Worm (Caenorhabditis elegans) whole organism, L2 larva: ENCODE results near the gene T28A11.2.

ENCODE experiments used
- C34F6.9 ChIP-seq: fragments of 150-350 bp; optimal IDR thresholded peaks from 2 replicates; lab custom pipeline; 2014; ENCODE audit warnings: missing biosample characterization, missing genetic modification characterization
- F13H6.1 ChIP-seq: sonication (generic microtip); optimal IDR thresholded peaks from 2 replicates; lab custom pipeline; 2016; ENCODE audit warnings: missing genetic modification characterization, missing compliant biosample characterization
- Y55F3AM.14 ChIP-seq: fragments of 200-800 bp; sonication (Bioruptor generic); optimal IDR thresholded peaks from 2 replicates; lab custom pipeline; 2018; ENCODE audit warnings: mild to moderate bottlenecking, missing genetic modification characterization, missing compliant biosample characterization
- ZK546.5 ChIP-seq: sonication (generic microtip); optimal IDR thresholded peaks from 2 replicates; lab custom pipeline; 2017; ENCODE audit warnings: missing biosample characterization, missing genetic modification characterization
- alr-1 ChIP-seq: fragments of 150-350 bp; optimal IDR thresholded peaks from 2 replicates; lab custom pipeline; 2014; ENCODE audit warnings: missing biosample characterization, missing genetic modification characterization
- blmp-1 ChIP-seq: sonication (generic microtip); optimal IDR thresholded peaks from 2 replicates; lab custom pipeline; 2017; ENCODE audit warnings: missing genetic modification characterization, mild to moderate bottlenecking, missing compliant biosample characterization, antibody characterized with exemption, moderate library complexity; ENCODE audit not compliant: insufficient read depth
- ceh-82 ChIP-seq: fragments of 150-350 bp; optimal IDR thresholded peaks from 2 replicates; lab custom pipeline; 2014; ENCODE audit warnings: missing biosample characterization, missing genetic modification characterization
- crh-2 ChIP-seq: sonication (generic microtip); optimal IDR thresholded peaks from 2 replicates; lab custom pipeline; 2017; ENCODE audit warnings: missing biosample characterization, missing genetic modification characterization
- egl-27 ChIP-seq: sonication (generic microtip); optimal IDR thresholded peaks from 3 replicates; lab custom pipeline; 2017; ENCODE audit warnings: missing biosample characterization, missing genetic modification reagents, missing genetic modification characterization
- elt-1 ChIP-seq: fragments of 150-350 bp; optimal IDR thresholded peaks from 2 replicates; lab custom pipeline; 2014; ENCODE audit warnings: missing biosample characterization, missing genetic modification characterization
- fos-1 ChIP-seq: fragments of 150-350 bp; optimal IDR thresholded peaks from 2 replicates; lab custom pipeline; 2014; ENCODE audit warnings: missing biosample characterization, missing genetic modification characterization
- lin-11 ChIP-seq: fragments of 150-350 bp; sonication (generic microtip); optimal IDR thresholded peaks from 2 replicates; lab custom pipeline; 2014; ENCODE audit warnings: missing biosample characterization, missing genetic modification characterization, inconsistent platforms, mixed read lengths
- lin-13 ChIP-seq: fragments of 150-350 bp; optimal IDR thresholded peaks from 2 replicates; lab custom pipeline; 2014; ENCODE audit warnings: missing biosample characterization, missing genetic modification reagents, missing genetic modification characterization
- lin-39 ChIP-seq: fragments of 150-350 bp; optimal IDR thresholded peaks from 2 replicates; lab custom pipeline; 2014; ENCODE audit warnings: missing biosample characterization, missing genetic modification reagents, missing genetic modification characterization
- lsy-2 ChIP-seq, 2 experiments: fragments of 150-350 bp in 1 of 2; sonication (generic microtip) in 1 of 2; optimal IDR thresholded peaks; 2 replicates each; lab custom pipeline; 2014 to 2017; ENCODE audit warnings: missing biosample characterization in 2 of 2, missing genetic modification characterization in 2 of 2
- mab-5 ChIP-seq: fragments of 150-350 bp; optimal IDR thresholded peaks from 2 replicates; lab custom pipeline; 2014; ENCODE audit warnings: missing biosample characterization, missing genetic modification characterization
- mbf-1 ChIP-seq: sonication (generic microtip); optimal IDR thresholded peaks from 2 replicates; lab custom pipeline; 2017; ENCODE audit warnings: missing biosample characterization, missing genetic modification characterization
- mdl-1 ChIP-seq, 2 experiments: fragments of 150-350 bp in 1 of 2; sonication (generic microtip) in 1 of 2; optimal IDR thresholded peaks; 2 replicates each; lab custom pipeline; 2017; ENCODE audit warnings: missing biosample characterization in 2 of 2, missing genetic modification characterization in 2 of 2
- nhr-10 ChIP-seq: sonication (generic microtip); optimal IDR thresholded peaks from 2 replicates; lab custom pipeline; 2017; ENCODE audit warnings: missing biosample characterization, missing genetic modification characterization
- nhr-11 ChIP-seq: fragments of 150-350 bp; optimal IDR thresholded peaks from 2 replicates; lab custom pipeline; 2014; ENCODE audit warnings: missing biosample characterization, missing genetic modification characterization
- nhr-12 ChIP-seq: fragments of 150-350 bp; optimal IDR thresholded peaks from 2 replicates; lab custom pipeline; 2014; ENCODE audit warnings: missing biosample characterization, missing genetic modification characterization
- nhr-21 ChIP-seq: fragments of 150-350 bp; optimal IDR thresholded peaks from 2 replicates; lab custom pipeline; 2014; ENCODE audit warnings: missing biosample characterization, missing genetic modification characterization
- nhr-23 ChIP-seq: fragments of 150-350 bp; optimal IDR thresholded peaks from 2 replicates; lab custom pipeline; 2014; ENCODE audit warnings: missing biosample characterization, missing genetic modification reagents, missing genetic modification characterization
- nhr-237 ChIP-seq: fragments of 150-350 bp; optimal IDR thresholded peaks from 2 replicates; lab custom pipeline; 2014; ENCODE audit warnings: missing biosample characterization, missing genetic modification characterization
- nhr-77 ChIP-seq: fragments of 150-350 bp; optimal IDR thresholded peaks from 2 replicates; lab custom pipeline; 2014; ENCODE audit warnings: missing biosample characterization, missing genetic modification characterization
- peb-1 ChIP-seq: fragments of 150-350 bp; optimal IDR thresholded peaks from 2 replicates; lab custom pipeline; 2014; ENCODE audit warnings: missing biosample characterization, missing genetic modification characterization
- sma-3 ChIP-seq: sonication (generic microtip); optimal IDR thresholded peaks from 2 replicates; lab custom pipeline; 2016; ENCODE audit warnings: missing genetic modification reagents, missing genetic modification characterization, missing compliant biosample characterization
- sma-9 ChIP-seq, 2 experiments: fragments of 150-350 bp in 1 of 2; sonication (generic microtip) in 1 of 2; optimal IDR thresholded peaks; 2 replicates each; lab custom pipeline; 2014 to 2016; ENCODE audit warnings: missing genetic modification characterization in 2 of 2, mild to moderate bottlenecking in 1 of 2, missing biosample characterization in 1 of 2, missing compliant biosample characterization in 1 of 2, missing genetic modification reagents in 1 of 2, moderate library complexity in 1 of 2
- snpc-4 ChIP-seq: fragments of 150-350 bp; optimal IDR thresholded peaks from 2 replicates; lab custom pipeline; 2014; ENCODE audit warnings: missing biosample characterization, missing genetic modification characterization
- unc-39 ChIP-seq: fragments of 150-350 bp; optimal IDR thresholded peaks from 2 replicates; lab custom pipeline; 2014; ENCODE audit warnings: missing biosample characterization, missing genetic modification characterization
- unc-55 ChIP-seq: fragments of 150-350 bp; sonication (generic microtip); optimal IDR thresholded peaks from 3 replicates; lab custom pipeline; 2014; ENCODE audit warnings: missing biosample characterization, missing genetic modification reagents, missing genetic modification characterization
- unc-62 ChIP-seq: fragments of 150-350 bp; optimal IDR thresholded peaks from 2 replicates; lab custom pipeline; 2014; ENCODE audit warnings: missing biosample characterization, missing genetic modification reagents, missing genetic modification characterization
- zag-1 ChIP-seq: fragments of 150-350 bp; optimal IDR thresholded peaks from 2 replicates; lab custom pipeline; 2014; ENCODE audit warnings: missing biosample characterization, missing genetic modification characterization
- ztf-1 ChIP-seq: fragments of 200-800 bp; sonication (Bioruptor generic); conservative IDR thresholded peaks from 2 replicates; pipeline ENCODE4 v1.3.6; 2022; ENCODE audit warnings: missing genetic modification characterization, missing compliant biosample characterization
- ztf-4 ChIP-seq: fragments of 150-350 bp; optimal IDR thresholded peaks from 2 replicates; lab custom pipeline; 2014; ENCODE audit warnings: missing biosample characterization, missing genetic modification characterization

T28A11.2 gene

DNA sequence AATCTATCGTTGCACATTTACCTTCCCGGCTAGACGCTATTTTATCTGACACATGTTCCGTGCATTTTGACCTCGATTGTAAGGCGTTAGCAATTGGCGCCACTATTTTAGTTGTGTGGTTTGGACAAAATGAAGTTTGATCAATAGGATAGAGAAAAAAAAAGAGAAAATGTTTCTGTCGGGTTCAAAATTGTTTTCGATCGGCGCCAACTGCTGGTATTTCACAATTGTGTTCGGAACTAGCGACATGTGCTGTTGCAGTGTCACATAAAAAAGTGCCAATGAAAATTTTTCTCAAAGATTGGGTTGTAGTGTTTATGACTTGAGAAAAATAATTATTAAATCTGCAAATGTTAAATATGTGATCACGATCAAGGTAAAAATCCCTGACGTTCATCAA, 1.0 kb upstream of the T28A11.2 start:
- TF ChIP-seq fos-1 (tag; lab: Kevin White, UChicago) (no peak), lsy-2 (tag; optimal IDR thresholded peaks at IDR 0.05; lab: Kevin White, UChicago) (peak in 1 of 2 experiments; percentile 27), alr-1 (tag; lab: Kevin White, UChicago) (no peak), C34F6.9 (no peak), nhr-12 (tag; lab: Kevin White, UChicago) (no peak), nhr-10 (tag; lab: Kevin White, UChicago) (no peak), nhr-237 (tag; lab: Kevin White, UChicago) (no peak), zag-1 (no peak), unc-39 (tag; lab: Kevin White, UChicago) (no peak), blmp-1 (tag; lab: Kevin White, UChicago) (no peak), snpc-4 (no peak), ztf-4 (tag; lab: Kevin White, UChicago) (no peak), sma-9 (GFP tag; optimal IDR thresholded peaks at IDR 0.05; lab: Kevin White, UChicago) (peak; percentile 78), sma-9 (tag; optimal IDR thresholded peaks at IDR 0.05; lab: Kevin White, UChicago) (no peak), F13H6.1 (peak; percentile 65)

DNA sequence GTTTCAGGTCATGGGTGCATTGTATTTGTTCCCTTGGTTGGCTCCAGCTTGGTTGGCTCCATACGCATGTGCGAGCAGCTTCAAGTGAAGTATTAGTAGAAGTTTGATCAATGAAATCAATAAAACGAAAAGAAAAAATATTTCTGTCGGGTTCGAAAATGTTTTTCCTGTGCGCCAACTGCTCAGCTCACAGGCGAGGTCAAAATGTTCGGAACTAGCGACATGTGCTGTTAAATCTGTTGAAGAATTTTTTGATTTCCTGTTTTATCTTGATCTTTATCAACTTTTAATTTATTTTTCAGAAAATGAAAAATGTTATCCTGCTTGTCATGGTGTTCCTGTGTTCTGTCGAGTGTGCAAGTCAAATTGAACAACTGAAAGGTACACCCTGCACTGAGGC, 1.3 kb downstream of the T28A11.2 start, which contains the start of gene T28A11.25:
Gene T28A11.25, plus strand, starts transcription at position 301 of the 400 bp plus-strand sequence.
- peak; percentile 64 for TF ChIP-seq sma-9 (GFP tag; optimal IDR thresholded peaks at IDR 0.05; lab: Kevin White, UChicago)
- TF ChIP-seq sma-9 (tag; optimal IDR thresholded peaks at IDR 0.05; lab: Kevin White, UChicago), result no peak
- no peak for TF ChIP-seq mab-5 (tag; lab: Kevin White, UChicago)

DNA sequence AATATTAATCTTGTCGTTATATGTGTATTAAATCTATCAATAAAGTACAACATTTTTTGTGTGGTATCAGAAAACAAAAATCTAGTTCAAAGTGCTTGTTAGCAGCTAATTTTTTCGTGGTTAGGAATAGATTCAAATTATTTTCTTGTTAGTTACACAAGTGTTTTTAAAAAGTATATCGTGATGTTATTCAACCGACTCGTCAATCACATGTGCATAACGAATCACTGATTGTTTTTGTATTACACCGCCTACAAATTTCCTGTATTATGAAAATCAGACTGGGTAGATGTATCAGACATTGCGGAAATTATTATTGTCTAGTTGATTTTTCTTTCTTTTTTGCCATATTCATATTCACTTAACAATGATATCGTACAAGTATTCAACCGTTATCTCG, 2.8 kb downstream of the T28A11.2 start, which contains the start of gene str-64:
Gene str-64, plus strand, starts transcription at position 301 of the 400 bp plus-strand sequence.
- TF ChIP-seq nhr-23 (tag; lab: Kevin White, UChicago) (no peak), ztf-1 (GFP tag; lab: Robert Waterston, UW) (no peak), peb-1 (tag; lab: Kevin White, UChicago) (no peak)
- TF ChIP-seq, all 48 proteins: peak for 0

DNA sequence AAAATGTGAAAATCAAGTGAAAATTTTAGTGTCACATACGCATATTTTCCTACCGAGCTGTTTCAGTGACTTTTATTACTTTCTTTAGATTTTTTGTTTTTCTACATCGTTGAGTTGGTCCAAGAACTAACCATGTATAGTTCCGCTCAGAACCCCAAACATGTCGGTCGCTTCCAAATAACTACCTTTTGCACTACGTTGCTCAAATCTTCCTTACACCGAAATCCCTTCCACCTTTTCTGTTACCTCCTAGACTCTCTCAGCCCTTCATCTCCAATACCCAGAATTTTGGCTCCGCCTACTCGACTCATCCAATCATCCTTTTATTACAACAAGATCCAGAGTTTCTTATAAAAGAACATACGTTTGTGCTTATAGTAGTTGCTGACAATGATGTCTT, 4.5 kb downstream of the T28A11.2 start, which contains the start of gene F35F10.5:
Gene F35F10.5, plus strand, starts transcription at position 301 of the 400 bp plus-strand sequence.
- TF ChIP-seq blmp-1 (tag; lab: Kevin White, UChicago), result no peak
- TF ChIP-seq ZK546.5 (tag; lab: Kevin White, UChicago), result no peak
- no peak for TF ChIP-seq alr-1 (tag; lab: Kevin White, UChicago)
- TF ChIP-seq Y55F3AM.14 (GFP tag; lab: Kevin White, UChicago), result no peak
- TF ChIP-seq F13H6.1, result no peak
- TF ChIP-seq sma-3 (GFP tag; lab: Kevin White, UChicago), result no peak
- TF ChIP-seq ceh-82 (tag; lab: Kevin White, UChicago), result no peak
- TF ChIP-seq lin-39, result no peak
- no peak for TF ChIP-seq nhr-77 (tag; lab: Kevin White, UChicago)
- TF ChIP-seq elt-1 (tag; lab: Kevin White, UChicago), result no peak
- TF ChIP-seq unc-55 (GFP tag; lab: Kevin White, UChicago), result no peak
- no peak for TF ChIP-seq snpc-4
- TF ChIP-seq unc-62 (GFP tag; lab: Kevin White, UChicago), result no peak
- TF ChIP-seq lin-11 (tag; lab: Kevin White, UChicago), result no peak
- TF ChIP-seq nhr-11, result no peak
- TF ChIP-seq fos-1 (tag; lab: Kevin White, UChicago), result no peak
- no peak for TF ChIP-seq mab-5 (tag; lab: Kevin White, UChicago)

DNA sequence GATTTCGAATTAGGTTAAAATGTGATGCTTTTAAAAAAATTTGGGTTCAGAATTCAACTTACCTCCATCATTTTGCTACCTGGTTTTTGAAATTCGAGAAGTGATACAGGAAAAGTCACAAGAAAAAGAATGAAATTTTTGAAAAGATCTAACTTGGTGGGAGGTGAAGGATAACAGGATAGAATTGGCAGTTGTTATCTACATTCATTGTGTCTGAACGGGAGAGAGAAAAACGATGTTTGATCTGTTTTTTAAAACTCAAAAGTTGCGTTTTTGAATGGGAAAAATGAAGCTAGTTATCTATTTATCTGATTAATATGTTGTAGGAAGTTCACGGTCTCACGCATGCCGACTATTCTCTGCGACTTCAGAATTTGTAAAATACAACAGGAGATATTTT, 7.2 kb downstream of the T28A11.2 start, which contains the start of gene F35F10.7:
Gene F35F10.7, minus strand, starts transcription at position 101 of the 400 bp plus-strand sequence.
- TF ChIP-seq nhr-21, result no peak
- TF ChIP-seq alr-1 (tag; lab: Kevin White, UChicago), result no peak
- no peak for TF ChIP-seq unc-55 (GFP tag; lab: Kevin White, UChicago)
- no peak for TF ChIP-seq zag-1
- no peak for TF ChIP-seq elt-1 (tag; lab: Kevin White, UChicago)
- TF ChIP-seq nhr-12 (tag; lab: Kevin White, UChicago), result no peak
- TF ChIP-seq nhr-77 (tag; lab: Kevin White, UChicago), result no peak
- no peak for TF ChIP-seq sma-9 (GFP tag; optimal IDR thresholded peaks at IDR 0.05; lab: Kevin White, UChicago)
- TF ChIP-seq sma-9 (tag; optimal IDR thresholded peaks at IDR 0.05; lab: Kevin White, UChicago), result no peak
- TF ChIP-seq mdl-1 (tag; optimal IDR thresholded peaks at IDR 0.05; lab: Kevin White, UChicago), result no peak
- no peak for TF ChIP-seq unc-39 (tag; lab: Kevin White, UChicago)
- no peak for TF ChIP-seq mbf-1 (tag; lab: Kevin White, UChicago)
- no peak for TF ChIP-seq ztf-4 (tag; lab: Kevin White, UChicago)
- no peak for TF ChIP-seq egl-27 (tag; lab: Kevin White, UChicago)
- TF ChIP-seq crh-2, result no peak
- TF ChIP-seq snpc-4, result no peak
- TF ChIP-seq F13H6.1, result no peak
- TF ChIP-seq lin-13 (GFP tag; lab: Kevin White, UChicago), result no peak
